Fruit fly (Drosophila melanogaster) whole organism, larva: ENCODE results near the gene Tsp97E.

ENCODE experiments used
- noc ChIP-seq: fragments of 200-800 bp; sonication (Bioruptor generic); optimal IDR thresholded peaks from 3 replicates; lab custom pipeline; 2019; ENCODE audit warnings: missing biosample characterization, mild to moderate bottlenecking, missing genetic modification characterization, moderate library complexity

Gene Tsp97E

dm6 chr3R:26968823-26969638 lies 4.4 kb upstream of the Tsp97E start:
- peak; percentile 2 for TF ChIP-seq noc (tag; lab: Kevin White, UChicago)

- no peak for TF ChIP-seq noc (tag; lab: Kevin White, UChicago)
Measured at dm6 chr3R:26968313-26968605, 3.6 kb upstream of the Tsp97E start.

dm6 chr3R:26967587-26968312 lies 3.1 kb upstream of the Tsp97E start:
- TF ChIP-seq noc (tag; lab: Kevin White, UChicago) = peak; percentile 41

- peak; percentile 20 for TF ChIP-seq noc (tag; lab: Kevin White, UChicago)
Measured at dm6 chr3R:26966794-26967323, 2.2 kb upstream of the Tsp97E start, which contains the start of gene CG5521. TSS of gene CG5521 (plus strand) at chr3R:26966930.

dm6 chr3R:26966385-26966784 lies 1.8 kb upstream of the Tsp97E start, which contains the start of gene Gr97a:
TSS of gene Gr97a (minus strand) at chr3R:26966485.
- TF ChIP-seq noc (tag; lab: Kevin White, UChicago) = no peak

- TF ChIP-seq noc (tag; lab: Kevin White, UChicago) = peak; percentile 88
Measured at dm6 chr3R:26963747-26964174, 856 bp downstream of the Tsp97E start.

dm6 chr3R:26960496-26960895 lies 4.1 kb downstream of the Tsp97E start:
- TF ChIP-seq noc (tag; lab: Kevin White, UChicago) = no peak

- TF ChIP-seq noc (tag; lab: Kevin White, UChicago) = no peak
Measured at dm6 chr3R:26958314-26958979, 6.2 kb downstream of the Tsp97E start, which contains the start of gene CG6330. TSS of gene CG6330 (minus strand) at chr3R:26958491.

- no peak for TF ChIP-seq noc (tag; lab: Kevin White, UChicago)
Measured at dm6 chr3R:26957132-26957531, 7.5 kb downstream of the Tsp97E start.

dm6 chr3R:26956376-26957062 lies 8.1 kb downstream of the Tsp97E start:
- TF ChIP-seq noc (tag; lab: Kevin White, UChicago) = no peak

- TF ChIP-seq noc (tag; lab: Kevin White, UChicago) = no peak
Measured at dm6 chr3R:26955527-26955926, 9.1 kb downstream of the Tsp97E start.

dm6 chr3R:26954020-26954672 lies 10.5 kb downstream of the Tsp97E start:
- TF ChIP-seq noc (tag; lab: Kevin White, UChicago) = peak; percentile 64

- TF ChIP-seq noc (tag; lab: Kevin White, UChicago) = peak; percentile 61
Measured at dm6 chr3R:26953478-26953874, 11.1 kb downstream of the Tsp97E start.

dm6 chr3R:26952857-26953477 lies 11.7 kb downstream of the Tsp97E start:
- TF ChIP-seq noc (tag; lab: Kevin White, UChicago) = no peak
